Worm (Caenorhabditis elegans) whole organism, L3 larva: Measurements from ENCODE around the gene F44E2.7.

ENCODE experiments used
- R02D3.7 ChIP-seq: fragments of 150-350 bp; optimal IDR thresholded peaks from 2 replicates; lab custom pipeline; 2014; ENCODE audit warnings: missing biosample characterization, missing genetic modification characterization
- ZK546.5 ChIP-seq: sonication (generic microtip); optimal IDR thresholded peaks from 2 replicates; lab custom pipeline; 2017; ENCODE audit warnings: missing biosample characterization, missing genetic modification characterization
- aly-2 ChIP-seq: fragments of 150-350 bp; optimal IDR thresholded peaks from 2 replicates; lab custom pipeline; 2014; ENCODE audit warnings: missing biosample characterization, missing genetic modification characterization
- ama-1 ChIP-seq: fragments of 150-350 bp; optimal IDR thresholded peaks from 2 replicates; lab custom pipeline; 2018
- ceh-16 ChIP-seq: sonication (generic microtip); optimal IDR thresholded peaks from 2 replicates; lab custom pipeline; 2017; ENCODE audit warnings: missing biosample characterization, missing genetic modification characterization
- ceh-28 ChIP-seq: fragments of 150-350 bp; optimal IDR thresholded peaks from 2 replicates; lab custom pipeline; 2014; ENCODE audit warnings: missing biosample characterization, missing genetic modification reagents, missing genetic modification characterization
- ceh-82 ChIP-seq: fragments of 150-350 bp; optimal IDR thresholded peaks from 2 replicates; lab custom pipeline; 2014; ENCODE audit warnings: missing biosample characterization, missing genetic modification characterization
- ceh-9 ChIP-seq: sonication (generic microtip); optimal IDR thresholded peaks from 2 replicates; lab custom pipeline; 2018; ENCODE audit warnings: missing biosample characterization, missing genetic modification characterization
- daf-12 ChIP-seq: fragments of 150-350 bp; optimal IDR thresholded peaks from 2 replicates; lab custom pipeline; 2014; ENCODE audit warnings: missing biosample characterization, missing genetic modification reagents, missing genetic modification characterization
- egl-27 ChIP-seq: sonication (generic microtip); optimal IDR thresholded peaks from 4 replicates; lab custom pipeline; 2017; ENCODE audit warnings: missing biosample characterization, missing genetic modification reagents, missing genetic modification characterization
- egl-5 ChIP-seq: fragments of 150-350 bp; optimal IDR thresholded peaks from 2 replicates; lab custom pipeline; 2017; ENCODE audit warnings: missing biosample characterization, missing genetic modification reagents, missing genetic modification characterization, inconsistent platforms
- elt-1 ChIP-seq: fragments of 150-350 bp; optimal IDR thresholded peaks from 2 replicates; lab custom pipeline; 2014; ENCODE audit warnings: missing biosample characterization, missing genetic modification characterization
- elt-2 ChIP-seq: sonication (generic microtip); optimal IDR thresholded peaks from 2 replicates; lab custom pipeline; 2016; ENCODE audit warnings: missing genetic modification reagents, mild to moderate bottlenecking, missing genetic modification characterization, missing compliant biosample characterization
- elt-3 ChIP-seq, 3 experiments: fragments of 150-350 bp in 1 of 3; sonication (generic microtip) in 2 of 3; optimal IDR thresholded peaks; 2 replicates in 2 of 3; 4 replicates in 1 of 3; lab custom pipeline; 2014 to 2017; ENCODE audit warnings: missing biosample characterization in 3 of 3, missing genetic modification characterization in 3 of 3
- eor-1 ChIP-seq, 2 experiments: fragments of 150-350 bp; optimal IDR thresholded peaks; 2 replicates each; lab custom pipeline; 2014 to 2018; ENCODE audit warnings: missing biosample characterization in 2 of 2, missing genetic modification characterization in 2 of 2
- fkh-10 ChIP-seq: sonication (generic microtip); optimal IDR thresholded peaks from 2 replicates; lab custom pipeline; 2017; ENCODE audit warnings: missing biosample characterization, missing genetic modification reagents, missing genetic modification characterization
- fkh-2 ChIP-seq: fragments of 150-350 bp; optimal IDR thresholded peaks from 2 replicates; lab custom pipeline; 2014; ENCODE audit warnings: missing biosample characterization, missing genetic modification reagents, missing genetic modification characterization
- fos-1 ChIP-seq: fragments of 150-350 bp; optimal IDR thresholded peaks from 2 replicates; lab custom pipeline; 2014; ENCODE audit warnings: missing biosample characterization, missing genetic modification characterization
- hmg-11 ChIP-seq: sonication (generic microtip); optimal IDR thresholded peaks from 2 replicates; lab custom pipeline; 2016; ENCODE audit warnings: missing genetic modification characterization, missing compliant biosample characterization
- jun-1 ChIP-seq: fragments of 150-350 bp; optimal IDR thresholded peaks from 2 replicates; lab custom pipeline; 2014; ENCODE audit warnings: missing biosample characterization, missing genetic modification reagents, missing genetic modification characterization
- lin-15B ChIP-seq: fragments of 150-350 bp; optimal IDR thresholded peaks from 2 replicates; lab custom pipeline; 2014; ENCODE audit warnings: missing biosample characterization, missing genetic modification characterization
- lin-39 ChIP-seq: fragments of 150-350 bp; optimal IDR thresholded peaks from 2 replicates; lab custom pipeline; 2018; ENCODE audit warnings: missing biosample characterization, missing genetic modification reagents, missing genetic modification characterization
- lsy-12 ChIP-seq: sonication (generic microtip); optimal IDR thresholded peaks from 2 replicates; lab custom pipeline; 2016; ENCODE audit warnings: mild to moderate bottlenecking, missing genetic modification characterization, missing compliant biosample characterization
- mdl-1 ChIP-seq: fragments of 150-350 bp; optimal IDR thresholded peaks from 2 replicates; lab custom pipeline; 2014; ENCODE audit warnings: missing biosample characterization, missing genetic modification characterization
- mml-1 ChIP-seq: fragments of 150-350 bp; sonication (generic microtip); optimal IDR thresholded peaks from 3 replicates; lab custom pipeline; 2014; ENCODE audit warnings: missing biosample characterization, missing genetic modification characterization
- nfya-1 ChIP-seq: sonication (generic microtip); optimal IDR thresholded peaks from 2 replicates; lab custom pipeline; 2017; ENCODE audit warnings: missing genetic modification characterization, mild to moderate bottlenecking, missing compliant biosample characterization, antibody characterized with exemption, moderate library complexity; ENCODE audit not compliant: insufficient read depth
- nhr-11 ChIP-seq: fragments of 150-350 bp; optimal IDR thresholded peaks from 2 replicates; lab custom pipeline; 2014; ENCODE audit warnings: missing biosample characterization, missing genetic modification characterization
- nhr-12 ChIP-seq: fragments of 150-350 bp; optimal IDR thresholded peaks from 2 replicates; lab custom pipeline; 2014; ENCODE audit warnings: missing biosample characterization, missing genetic modification characterization
- nhr-23 ChIP-seq: fragments of 150-350 bp; optimal IDR thresholded peaks from 2 replicates; lab custom pipeline; 2014; ENCODE audit warnings: missing biosample characterization, missing genetic modification reagents, missing genetic modification characterization
- nhr-237 ChIP-seq: fragments of 150-350 bp; optimal IDR thresholded peaks from 2 replicates; lab custom pipeline; 2014; ENCODE audit warnings: missing biosample characterization, missing genetic modification characterization
- nhr-25 ChIP-seq: sonication (generic microtip); optimal IDR thresholded peaks from 2 replicates; lab custom pipeline; 2017; ENCODE audit warnings: missing biosample characterization, missing genetic modification characterization
- nhr-28 ChIP-seq: fragments of 150-350 bp; optimal IDR thresholded peaks from 2 replicates; lab custom pipeline; 2014; ENCODE audit warnings: missing biosample characterization, missing genetic modification characterization
- nhr-43 ChIP-seq: sonication (generic microtip); optimal IDR thresholded peaks from 2 replicates; lab custom pipeline; 2016; ENCODE audit warnings: mild to moderate bottlenecking, missing genetic modification characterization, missing compliant biosample characterization; ENCODE audit not compliant: poor library complexity, severe bottlenecking
- nhr-67 ChIP-seq: fragments of 150-350 bp; optimal IDR thresholded peaks from 2 replicates; lab custom pipeline; 2014; ENCODE audit warnings: missing biosample characterization, missing genetic modification characterization
- nhr-76 ChIP-seq: fragments of 150-350 bp; sonication (generic microtip); optimal IDR thresholded peaks from 5 replicates; lab custom pipeline; 2014; ENCODE audit warnings: missing biosample characterization, missing genetic modification characterization
- nhr-77 ChIP-seq: fragments of 150-350 bp; optimal IDR thresholded peaks from 2 replicates; lab custom pipeline; 2014; ENCODE audit warnings: missing biosample characterization, missing genetic modification characterization
- pha-4 ChIP-seq: fragments of 150-350 bp; optimal IDR thresholded peaks from 2 replicates; lab custom pipeline; 2014; ENCODE audit warnings: missing biosample characterization, missing genetic modification reagents, missing genetic modification characterization
- pqm-1 ChIP-seq: fragments of 150-350 bp; optimal IDR thresholded peaks from 2 replicates; lab custom pipeline; 2017; ENCODE audit warnings: missing biosample characterization, missing genetic modification characterization, inconsistent platforms
- sea-2 ChIP-seq: fragments of 150-350 bp; sonication (generic microtip); optimal IDR thresholded peaks from 4 replicates; lab custom pipeline; 2014; ENCODE audit warnings: missing biosample characterization, missing genetic modification reagents, missing genetic modification characterization
- skn-1 ChIP-seq: fragments of 150-350 bp; optimal IDR thresholded peaks from 2 replicates; lab custom pipeline; 2014; ENCODE audit warnings: missing biosample characterization, missing genetic modification characterization
- snpc-4 ChIP-seq: fragments of 150-350 bp; optimal IDR thresholded peaks from 2 replicates; lab custom pipeline; 2014; ENCODE audit warnings: missing biosample characterization, missing genetic modification characterization
- tbx-2 ChIP-seq: sonication (generic microtip); optimal IDR thresholded peaks from 2 replicates; lab custom pipeline; 2016; ENCODE audit warnings: mild to moderate bottlenecking, missing genetic modification characterization, missing compliant biosample characterization
- unc-39 ChIP-seq: sonication (generic microtip); optimal IDR thresholded peaks from 4 replicates; lab custom pipeline; 2017; ENCODE audit warnings: missing biosample characterization, missing genetic modification characterization
- unc-62 ChIP-seq: fragments of 150-350 bp; sonication (generic microtip); optimal IDR thresholded peaks from 4 replicates; lab custom pipeline; 2014; ENCODE audit warnings: missing biosample characterization, missing genetic modification reagents, missing genetic modification characterization
- zag-1 ChIP-seq: fragments of 150-350 bp; optimal IDR thresholded peaks from 2 replicates; lab custom pipeline; 2014; ENCODE audit warnings: missing biosample characterization, missing genetic modification characterization
- ztf-11 ChIP-seq: fragments of 150-350 bp; optimal IDR thresholded peaks from 2 replicates; lab custom pipeline; 2014; ENCODE audit warnings: missing biosample characterization, missing genetic modification characterization
- ztf-4 ChIP-seq: fragments of 150-350 bp; optimal IDR thresholded peaks from 2 replicates; lab custom pipeline; 2014; ENCODE audit warnings: missing biosample characterization, missing genetic modification characterization

The F44E2.7 gene

ce11 chrIII:8888956-8889355 lies 40.7 kb upstream of the F44E2.7 start, which contains the start of gene ZK637.14 (continued):
- peak; percentile 8 for TF ChIP-seq lin-39 (tag; lab: Kevin White, UChicago)
- peak; percentile 49 for TF ChIP-seq lin-15B (tag; lab: Kevin White, UChicago)
- TF ChIP-seq elt-2 (tag; lab: Kevin White, UChicago): peak; percentile 30
- TF ChIP-seq elt-1 (tag; lab: Kevin White, UChicago): no peak
- TF ChIP-seq zag-1: no peak
- TF ChIP-seq nhr-237: no peak
- TF ChIP-seq fos-1 (tag; lab: Kevin White, UChicago): no peak
- TF ChIP-seq ama-1 (lab: Kevin White, UChicago): no peak
- TF ChIP-seq nhr-77: no peak
- TF ChIP-seq pha-4 (tag; lab: Kevin White, UChicago): peak; percentile 59
- no peak for TF ChIP-seq nhr-28 (tag; lab: Kevin White, UChicago)
- TF ChIP-seq hmg-11 (tag; lab: Kevin White, UChicago): peak; percentile 26
- no peak for TF ChIP-seq fkh-10 (GFP tag; lab: Kevin White, UChicago)
- no peak for TF ChIP-seq nhr-43 (tag; lab: Kevin White, UChicago)
- TF ChIP-seq mdl-1 (tag; lab: Kevin White, UChicago): no peak
- no peak for TF ChIP-seq ZK546.5 (tag; lab: Kevin White, UChicago)
- no peak for TF ChIP-seq eor-1 (tag; optimal IDR thresholded peaks at IDR 0.05; lab: Kevin White, UChicago)

- TF ChIP-seq aly-2 (tag; lab: Kevin White, UChicago) (no peak), fkh-2 (tag; lab: Kevin White, UChicago) (no peak), snpc-4 (tag; lab: Kevin White, UChicago) (peak; percentile 88), nhr-67 (no peak), ztf-4 (peak; percentile 9), ama-1 (lab: Kevin White, UChicago) (no peak), skn-1 (tag; lab: Kevin White, UChicago) (peak; percentile 47), eor-1 (tag; optimal IDR thresholded peaks at IDR 0.05; lab: Kevin White, UChicago) (no peak), nhr-12 (no peak), elt-2 (tag; lab: Kevin White, UChicago) (peak; percentile 84), lin-39 (tag; lab: Kevin White, UChicago) (peak; percentile 65), mdl-1 (tag; lab: Kevin White, UChicago) (no peak), ztf-11 (tag; lab: Kevin White, UChicago) (no peak), ceh-28 (peak; percentile 71), elt-3 (tag; optimal IDR thresholded peaks at IDR 0.05; lab: Kevin White, UChicago) (no peak), unc-62 (GFP tag; lab: Kevin White, UChicago) (no peak), nfya-1 (tag; lab: Kevin White, UChicago) (peak; percentile 86), sea-2 (GFP tag; lab: Kevin White, UChicago) (no peak), unc-39 (tag; lab: Kevin White, UChicago) (no peak), fos-1 (tag; lab: Kevin White, UChicago) (no peak), nhr-43 (tag; lab: Kevin White, UChicago) (peak; percentile 82), daf-12 (tag; lab: Kevin White, UChicago) (no peak), nhr-76 (tag; lab: Kevin White, UChicago) (no peak), egl-27 (tag; lab: Kevin White, UChicago) (no peak), tbx-2 (tag; lab: Kevin White, UChicago) (peak; percentile 69), nhr-23 (tag; lab: Kevin White, UChicago) (no peak), pha-4 (tag; lab: Kevin White, UChicago) (peak; percentile 95), nhr-237 (no peak), hmg-11 (tag; lab: Kevin White, UChicago) (peak; percentile 48), R02D3.7 (peak; percentile 48), nhr-28 (tag; lab: Kevin White, UChicago) (no peak), lsy-12 (tag; lab: Kevin White, UChicago) (peak; percentile 57), egl-5 (tag; lab: Kevin White, UChicago) (peak; percentile 23), pqm-1 (tag; lab: Kevin White, UChicago) (peak; percentile 58), nhr-25 (tag; lab: Kevin White, UChicago) (peak; percentile 14), ceh-16 (no peak), nhr-11 (tag; lab: Kevin White, UChicago) (peak; percentile 68), ceh-82 (tag; lab: Kevin White, UChicago) (no peak), zag-1 (no peak), elt-1 (tag; lab: Kevin White, UChicago) (no peak), fkh-10 (GFP tag; lab: Kevin White, UChicago) (no peak), lin-15B (tag; lab: Kevin White, UChicago) (peak; percentile 77), jun-1 (tag; lab: Kevin White, UChicago) (peak; percentile 69), nhr-77 (peak; percentile 22), mml-1 (tag; lab: Kevin White, UChicago) (no peak), ceh-9 (tag; lab: Kevin White, UChicago) (no peak), ZK546.5 (tag; lab: Kevin White, UChicago) (no peak)
Observed at ce11 chrIII:8887184-8887801, 39.0 kb upstream of the F44E2.7 start, which contains the start of gene famh-136. famh-136 (plus strand) TSS chrIII:8887751.
